Fruit fly (Drosophila melanogaster) whole organism: Measurements from ENCODE around the gene CG33109.

ENCODE experiments used
- CG8478 ChIP-seq: fragments of >200 bp; optimal IDR thresholded peaks from 2 replicates; lab custom pipeline; 2018; ENCODE audit warnings: inconsistent platforms
- Dll ChIP-seq: fragments of >200 bp; optimal IDR thresholded peaks from 2 replicates; lab custom pipeline; 2017
- EcR ChIP-seq, 2 experiments: fragments of >200 bp; optimal IDR thresholded peaks; 2 replicates each; lab custom pipeline; 2017; ENCODE audit warnings: missing biosample characterization in 2 of 2, missing genetic modification characterization in 2 of 2, missing genetic modification reagents in 2 of 2
- pan ChIP-seq: fragments of >200 bp; optimal IDR thresholded peaks from 2 replicates; lab custom pipeline; 2017
- psq ChIP-seq: fragments of >200 bp; optimal IDR thresholded peaks from 2 replicates; lab custom pipeline; 2017
- usp ChIP-seq: fragments of >200 bp; optimal IDR thresholded peaks from 2 replicates; lab custom pipeline; 2017; ENCODE audit warnings: missing biosample characterization, missing genetic modification characterization, mixed read lengths

Gene CG33109

DNA sequence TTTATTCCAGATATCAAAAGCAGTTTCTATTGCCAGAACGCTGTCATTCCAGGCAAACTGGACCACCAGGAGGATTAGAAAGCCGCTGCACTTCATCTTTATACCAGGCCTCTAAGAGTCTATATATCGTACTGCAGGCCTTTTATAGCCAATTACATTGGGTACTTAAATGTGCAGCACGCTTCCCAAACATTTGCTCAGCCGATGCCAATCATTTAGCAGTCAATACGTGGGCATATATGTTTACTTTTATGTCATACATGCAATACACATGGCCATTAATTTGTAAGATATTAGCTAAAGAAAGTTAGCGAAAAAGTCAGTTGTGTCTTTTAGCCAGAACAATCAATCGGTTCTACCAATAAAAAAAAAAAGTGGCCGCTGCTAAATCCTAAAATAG is at the start of gene CG33109:
CG33109 (minus strand) TSS at position 101 of the 400 bp plus-strand sequence.
- TF ChIP-seq psq (lab: Kevin White, UChicago) (no peak), EcR (GFP tag; optimal IDR thresholded peaks at IDR 0.05; lab: Kevin White, UChicago) (no peak), CG8478 (lab: Kevin White, UChicago) (no peak), usp (no peak), Dll (lab: Kevin White, UChicago) (no peak), pan (lab: Kevin White, UChicago) (no peak)

DNA sequence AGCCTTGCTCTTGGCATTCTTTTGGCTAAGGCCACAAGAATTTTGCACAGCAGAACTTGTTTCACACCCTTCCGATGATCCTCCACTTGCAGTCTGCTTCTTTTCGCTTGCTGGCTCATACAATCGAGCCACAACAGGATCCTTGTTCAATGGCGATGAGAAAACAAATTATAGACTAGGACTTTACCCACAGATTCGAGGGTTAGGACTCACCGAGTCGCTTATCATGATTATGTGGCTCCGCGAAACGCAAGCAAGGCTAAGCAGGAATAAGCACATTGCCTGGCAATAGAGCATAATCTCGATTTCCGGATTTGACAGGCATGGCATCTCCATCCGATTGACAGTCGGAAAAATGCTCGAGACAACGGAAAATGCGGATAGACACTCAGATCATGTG is 40.7 kb upstream of the CG33109 start, which contains the start of the genes CG14839 and CG14841:
CG14839 (plus strand) TSS at position 301 of the 400 bp plus-strand sequence.
CG14841 (minus strand) TSS at position 332 of the 400 bp plus-strand sequence.
- no peak for TF ChIP-seq usp
- no peak for TF ChIP-seq psq (lab: Kevin White, UChicago)
- no peak for TF ChIP-seq EcR (GFP tag; optimal IDR thresholded peaks at IDR 0.05; lab: Kevin White, UChicago)
- TF ChIP-seq CG8478 (lab: Kevin White, UChicago): no peak
- no peak for TF ChIP-seq Dll (lab: Kevin White, UChicago)
- TF ChIP-seq pan (lab: Kevin White, UChicago): no peak

DNA sequence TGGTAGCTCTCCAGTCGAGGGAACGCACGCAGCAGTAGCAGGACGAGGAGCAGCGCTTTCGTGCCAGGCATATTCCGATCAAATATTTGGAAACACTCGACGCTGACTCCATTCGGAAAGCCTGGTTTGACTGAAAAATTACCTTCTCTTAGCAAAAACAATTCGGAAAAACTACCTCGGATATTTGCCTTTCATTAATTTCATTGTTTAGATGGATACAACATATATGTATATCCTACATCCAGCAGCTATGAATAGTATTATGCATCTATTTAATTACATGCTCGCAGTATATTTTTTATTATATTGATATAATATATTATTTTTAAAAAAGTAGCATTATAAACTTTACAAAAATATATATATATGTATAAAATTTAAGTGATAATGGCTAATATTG is 39.7 kb upstream of the CG33109 start, which contains the start of gene CG14840:
CG14840 (minus strand) TSS at position 101 of the 400 bp plus-strand sequence.
- TF ChIP-seq Dll (lab: Kevin White, UChicago): no peak
- no peak for TF ChIP-seq pan (lab: Kevin White, UChicago)
- TF ChIP-seq EcR (GFP tag; optimal IDR thresholded peaks at IDR 0.05; lab: Kevin White, UChicago): no peak
- TF ChIP-seq usp: no peak
- no peak for TF ChIP-seq psq (lab: Kevin White, UChicago)
- no peak for TF ChIP-seq CG8478 (lab: Kevin White, UChicago)

DNA sequence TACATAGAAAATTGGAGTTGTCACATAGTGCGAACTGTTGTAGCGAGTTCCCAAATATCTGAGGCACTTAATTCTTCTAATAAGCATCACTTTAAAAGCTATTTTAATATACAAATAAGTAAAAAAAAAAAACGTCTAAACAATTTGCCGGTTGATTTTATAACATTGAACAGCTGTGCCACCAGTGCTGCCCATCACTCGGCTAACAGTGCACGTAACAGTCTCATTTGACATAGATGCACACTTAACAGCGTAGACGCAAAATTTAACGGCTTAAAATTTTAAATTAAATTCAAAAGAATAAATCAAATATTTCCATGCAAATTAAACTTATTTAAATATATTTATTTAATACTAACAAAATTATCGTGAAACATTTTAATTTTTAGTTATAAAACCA is 38.4 kb upstream of the CG33109 start, which contains the start of gene MetRS-m:
MetRS-m (minus strand) TSS at position 171 of the 400 bp plus-strand sequence.
- TF ChIP-seq Dll (lab: Kevin White, UChicago): no peak
- no peak for TF ChIP-seq psq (lab: Kevin White, UChicago)
- no peak for TF ChIP-seq CG8478 (lab: Kevin White, UChicago)
- no peak for TF ChIP-seq pan (lab: Kevin White, UChicago)
- no peak for TF ChIP-seq EcR (GFP tag; optimal IDR thresholded peaks at IDR 0.05; lab: Kevin White, UChicago)
- no peak for TF ChIP-seq usp

DNA sequence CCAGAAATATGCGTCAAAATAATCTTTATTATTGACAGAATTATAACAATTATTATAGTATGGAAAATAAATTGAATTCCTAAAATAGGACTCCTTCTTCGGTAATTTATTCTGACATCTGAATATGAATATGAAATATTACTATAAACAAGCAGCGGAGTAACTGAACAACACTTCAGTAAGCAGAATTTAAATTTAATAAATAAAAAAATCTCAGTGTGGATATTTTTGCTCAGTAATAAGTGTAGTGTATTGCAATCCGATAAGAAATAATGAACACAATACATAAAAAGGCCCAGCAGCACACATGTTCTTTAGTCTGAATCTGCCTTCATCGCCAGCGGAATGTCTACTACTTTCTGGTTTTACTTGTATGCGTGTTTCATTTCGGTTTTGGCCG is 34.4 kb upstream of the CG33109 start, which contains the start of gene CG43179:
CG43179 (plus strand) TSS at position 301 of the 400 bp plus-strand sequence.
- TF ChIP-seq pan (lab: Kevin White, UChicago) (no peak), EcR (GFP tag; optimal IDR thresholded peaks at IDR 0.05; lab: Kevin White, UChicago) (no peak), CG8478 (lab: Kevin White, UChicago) (no peak), psq (lab: Kevin White, UChicago) (no peak), Dll (lab: Kevin White, UChicago) (no peak), usp (no peak)

DNA sequence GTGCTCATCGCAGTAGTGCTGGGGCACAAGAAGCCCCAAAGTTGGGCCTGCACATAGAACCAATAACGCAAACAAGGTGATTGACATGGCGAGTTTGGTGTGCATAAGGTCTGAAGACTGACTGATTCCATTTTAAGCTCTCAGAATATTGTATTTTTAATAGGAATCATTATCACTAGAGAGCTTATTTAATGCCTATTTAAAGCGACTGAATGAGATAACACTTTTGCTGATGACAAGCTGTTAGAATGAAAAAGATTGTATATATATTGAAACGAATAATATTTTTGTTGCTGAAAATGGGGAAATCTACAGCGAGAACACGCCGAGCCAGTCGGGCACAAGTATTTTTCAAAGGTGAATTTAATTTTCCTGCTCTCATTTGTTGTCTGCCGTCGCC is 24.0 kb upstream of the CG33109 start, which contains the start of gene CG9616:
CG9616 (minus strand) TSS at position 101 of the 400 bp plus-strand sequence.
- TF ChIP-seq EcR (GFP tag; optimal IDR thresholded peaks at IDR 0.05; lab: Kevin White, UChicago) (no peak), psq (lab: Kevin White, UChicago) (no peak), CG8478 (lab: Kevin White, UChicago) (no peak), pan (lab: Kevin White, UChicago) (no peak), usp (no peak), Dll (lab: Kevin White, UChicago) (no peak)

DNA sequence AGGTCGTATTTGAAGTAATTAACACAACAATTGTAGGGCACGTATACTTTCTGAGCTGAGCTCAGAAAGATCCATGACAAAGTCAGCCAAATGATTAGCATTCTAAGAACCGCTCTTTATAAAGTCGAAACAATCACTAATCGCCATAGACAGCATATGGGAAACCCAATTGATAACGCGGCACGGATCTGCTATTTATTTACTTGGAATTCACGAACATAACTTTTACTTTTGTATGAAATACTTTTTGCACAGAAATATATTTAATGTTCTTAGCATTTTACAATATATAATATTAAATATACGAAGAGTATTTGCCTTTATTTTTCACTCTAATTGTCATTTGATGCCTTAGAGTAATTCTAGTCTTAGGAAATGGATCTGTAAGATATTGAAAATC is 23.2 kb upstream of the CG33109 start, which contains the start of gene CG43291:
CG43291 (minus strand) TSS at position 101 of the 400 bp plus-strand sequence.
- no peak for TF ChIP-seq CG8478 (lab: Kevin White, UChicago)
- TF ChIP-seq Dll (lab: Kevin White, UChicago): no peak
- TF ChIP-seq psq (lab: Kevin White, UChicago): no peak
- no peak for TF ChIP-seq usp
- TF ChIP-seq pan (lab: Kevin White, UChicago): no peak
- no peak for TF ChIP-seq EcR (GFP tag; optimal IDR thresholded peaks at IDR 0.05; lab: Kevin White, UChicago)

DNA sequence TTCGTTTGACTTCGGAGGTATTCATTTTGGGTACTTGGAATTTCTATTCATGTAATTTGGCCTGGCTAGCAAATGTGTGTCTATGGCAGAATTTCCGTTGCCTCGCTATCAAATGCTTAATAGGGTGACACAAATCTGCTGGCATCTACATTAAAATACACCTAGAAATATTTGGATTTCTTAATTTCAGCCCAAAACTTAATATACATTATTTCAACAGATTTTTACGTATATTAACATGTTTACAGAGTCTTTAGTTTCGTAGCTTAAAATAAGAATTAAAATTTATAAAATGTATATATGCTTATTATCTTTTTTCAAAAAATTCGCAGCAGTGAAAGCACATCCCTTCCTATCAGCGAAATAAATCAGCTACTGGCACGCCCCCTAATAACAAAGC is 7.7 kb upstream of the CG33109 start, which contains the start of gene CG9624:
CG9624 (minus strand) TSS at position 101 of the 400 bp plus-strand sequence.
- TF ChIP-seq CG8478 (lab: Kevin White, UChicago) (no peak), Dll (lab: Kevin White, UChicago) (no peak), EcR (GFP tag; optimal IDR thresholded peaks at IDR 0.05; lab: Kevin White, UChicago) (no peak), usp (no peak), pan (lab: Kevin White, UChicago) (no peak), psq (lab: Kevin White, UChicago) (no peak)

DNA sequence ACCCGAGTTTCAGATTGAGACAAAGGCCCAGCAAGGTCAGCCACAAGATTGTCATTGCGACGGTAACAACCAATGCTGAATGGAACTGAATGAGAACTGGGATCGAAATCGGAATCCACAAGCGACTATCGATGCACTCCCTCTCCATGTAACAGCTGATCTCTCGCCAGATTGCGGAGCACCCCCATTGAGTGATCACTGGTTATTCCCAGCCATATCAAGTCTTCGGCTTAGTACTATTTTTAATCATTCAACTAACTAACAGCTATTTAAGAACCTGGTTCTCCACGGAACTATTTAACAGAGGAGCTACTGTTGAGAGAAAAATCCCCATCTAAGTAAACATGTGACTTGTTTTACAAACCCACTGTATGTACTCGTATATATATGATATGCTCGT is 5.3 kb upstream of the CG33109 start, which contains the start of gene CG9631:
CG9631 (minus strand) TSS at position 101 of the 400 bp plus-strand sequence.
- TF ChIP-seq usp: no peak
- no peak for TF ChIP-seq EcR (GFP tag; optimal IDR thresholded peaks at IDR 0.05; lab: Kevin White, UChicago)
- TF ChIP-seq CG8478 (lab: Kevin White, UChicago): no peak
- TF ChIP-seq psq (lab: Kevin White, UChicago): no peak
- no peak for TF ChIP-seq pan (lab: Kevin White, UChicago)
- no peak for TF ChIP-seq Dll (lab: Kevin White, UChicago)

DNA sequence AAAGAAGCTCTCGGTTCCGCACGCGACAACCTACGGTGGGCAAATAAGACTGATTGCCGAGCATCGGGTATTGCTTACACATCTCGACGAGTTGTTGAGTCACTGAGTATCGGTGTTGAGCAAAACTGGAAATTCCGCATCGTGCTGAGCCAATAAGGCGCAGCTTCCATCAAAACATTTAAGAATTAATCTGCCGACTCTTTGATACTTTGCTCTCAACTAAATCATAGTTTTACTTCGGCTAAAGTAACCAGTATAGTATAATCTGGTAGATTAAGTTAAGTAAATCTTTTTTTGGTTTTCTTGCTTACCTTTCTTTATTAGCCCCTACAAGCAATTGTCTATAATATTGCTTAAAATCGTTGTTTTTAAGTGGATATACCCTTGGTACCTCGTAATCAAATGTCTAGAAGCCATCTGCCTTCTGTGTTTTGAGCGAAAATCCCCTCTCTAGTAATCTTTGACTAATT is 2.8 kb upstream of the CG33109 start, which contains the start of gene Sp212:
Sp212 (minus strand) TSS at position 51 of the 470 bp plus-strand sequence.
- TF ChIP-seq EcR (GFP tag; optimal IDR thresholded peaks at IDR 0.05; lab: Kevin White, UChicago): no peak
- TF ChIP-seq usp: no peak
- no peak for TF ChIP-seq Dll (lab: Kevin White, UChicago)
- no peak for TF ChIP-seq pan (lab: Kevin White, UChicago)
- no peak for TF ChIP-seq CG8478 (lab: Kevin White, UChicago)
- no peak for TF ChIP-seq psq (lab: Kevin White, UChicago)

DNA sequence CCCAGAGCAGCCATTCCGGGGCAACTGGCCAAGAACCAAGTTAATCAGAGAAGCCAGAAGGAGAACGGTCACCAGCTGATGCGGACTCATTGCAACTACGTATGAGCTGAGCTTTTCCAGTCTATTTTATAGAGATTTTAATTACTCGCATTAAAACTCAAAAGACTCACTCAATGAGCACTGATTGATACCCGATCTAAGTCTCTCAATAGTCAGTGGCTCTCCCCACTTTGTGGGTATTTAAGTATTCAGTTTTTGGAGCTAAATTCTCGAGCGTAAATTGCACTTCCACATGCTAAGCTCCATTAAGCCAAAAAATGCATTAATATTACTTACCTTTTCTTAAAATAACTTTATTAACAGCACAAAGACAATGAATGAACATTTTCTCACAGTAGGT is 1.3 kb downstream of the CG33109 start, which contains the start of gene CG31326:
CG31326 (minus strand) TSS at position 101 of the 400 bp plus-strand sequence.
- TF ChIP-seq pan (lab: Kevin White, UChicago) (no peak), usp (no peak), Dll (lab: Kevin White, UChicago) (no peak), psq (lab: Kevin White, UChicago) (no peak), EcR (GFP tag; optimal IDR thresholded peaks at IDR 0.05; lab: Kevin White, UChicago) (no peak), CG8478 (lab: Kevin White, UChicago) (no peak)
